Worm (Caenorhabditis elegans): Measurements from ENCODE around the gene C24H10.4.
A peak's percentile ranks its signal among the peaks of the same experiment; 100 is the strongest.

The C24H10.4 gene

ce11 chrX:5067796-5068195, 8.7 kb upstream of the C24H10.4 start, which contains the start of gene clc-7:
TSS of gene clc-7 (plus strand) at chrX:5068096.
- TF ChIP-seq F57C9.4 (tag; optimal IDR thresholded peaks at IDR 0.05), result no peak
- TF ChIP-seq ccch-3 (GFP tag; optimal IDR thresholded peaks at IDR 0.05), result no peak
- TF ChIP-seq dpl-1 (GFP tag; optimal IDR thresholded peaks at IDR 0.05), result no peak
- no peak for TF ChIP-seq him-1 (tag; optimal IDR thresholded peaks at IDR 0.05)
- TF ChIP-seq C06A6.2 (GFP tag; conservative IDR thresholded peaks at IDR 0.05), result no peak
- no peak for TF ChIP-seq B0261.1 (tag; optimal IDR thresholded peaks at IDR 0.05)
- no peak for TF ChIP-seq unc-130 (GFP tag; optimal IDR thresholded peaks at IDR 0.05)
- TF ChIP-seq pha-4 (tag; optimal IDR thresholded peaks at IDR 0.05), result no peak
- TF ChIP-seq hsf-1 (GFP tag; IDR thresholded peaks at IDR 0.05), result no peak
- no peak for TF ChIP-seq tbx-9 (tag; optimal IDR thresholded peaks at IDR 0.05; ENCODE audit: borderline replicate concordance)
- TF ChIP-seq chd-7 (tag; optimal IDR thresholded peaks at IDR 0.05), result no peak
- TF ChIP-seq pbrm-1 (GFP tag; IDR thresholded peaks at IDR 0.05), result no peak
- no peak for TF ChIP-seq lir-1 (GFP tag; conservative IDR thresholded peaks at IDR 0.05)
- no peak for TF ChIP-seq snpc-1.1 (tag; optimal IDR thresholded peaks at IDR 0.05; ENCODE audit: insufficient read depth)
- no peak for TF ChIP-seq cebp-2 (GFP tag; IDR thresholded peaks at IDR 0.05)
- no peak for TF ChIP-seq rcor-1 (GFP tag; IDR thresholded peaks at IDR 0.05)
- no peak for TF ChIP-seq ztf-6 (GFP tag; IDR thresholded peaks at IDR 0.05)
- no peak for TF ChIP-seq nfyb-1 (GFP tag; IDR thresholded peaks at IDR 0.05)
- TF ChIP-seq ztf-22 (GFP tag; optimal IDR thresholded peaks at IDR 0.05), result no peak
- TF ChIP-seq dox-1 (GFP tag; IDR thresholded peaks at IDR 0.05), result no peak

- TF ChIP-seq snpc-4 (GFP tag; optimal IDR thresholded peaks at IDR 0.05) (no peak), snpc-4 (tag; optimal IDR thresholded peaks at IDR 0.05) (no peak), let-526 (GFP tag; IDR thresholded peaks at IDR 0.05) (no peak), ztf-28 (GFP tag; IDR thresholded peaks at IDR 0.05) (no peak), ekl-4 (GFP tag; IDR thresholded peaks at IDR 0.05) (no peak), aptf-3 (GFP tag; IDR thresholded peaks at IDR 0.05) (no peak)
Measured at ce11 chrX:5066570-5066969, 7.5 kb upstream of the C24H10.4 start.

ce11 chrX:5063750-5064652, 4.9 kb upstream of the C24H10.4 start, which contains the start of gene C24H10.2:
TSS of gene C24H10.2 (plus strand) at chrX:5064602.
- TF ChIP-seq nhr-80 (tag; optimal IDR thresholded peaks at IDR 0.05) (peak; percentile 75), dpl-1 (GFP tag; optimal IDR thresholded peaks at IDR 0.05) (no peak), dox-1 (GFP tag; IDR thresholded peaks at IDR 0.05) (peak; percentile 79), lir-1 (GFP tag; conservative IDR thresholded peaks at IDR 0.05) (peak; percentile 86), cebp-1 (GFP tag; IDR thresholded peaks at IDR 0.05) (no peak), cebp-1 (tag; optimal IDR thresholded peaks at IDR 0.05) (peak; percentile 76), madf-10 (tag; optimal IDR thresholded peaks at IDR 0.05) (peak; percentile 13), mxl-1 (tag; optimal IDR thresholded peaks at IDR 0.05) (no peak), zfh-2 (GFP tag; conservative IDR thresholded peaks at IDR 0.05) (peak; percentile 91), K12H6.12 (tag; optimal IDR thresholded peaks at IDR 0.05) (peak; percentile 71), lin-40 (tag; optimal IDR thresholded peaks at IDR 0.05) (peak; percentile 37), die-1 (tag; optimal IDR thresholded peaks at IDR 0.05) (no peak), nfyb-1 (GFP tag; IDR thresholded peaks at IDR 0.05) (0 out of 2 replicates have a peak, but pooled peaks have one; percentile 19), gei-17 (GFP tag; optimal IDR thresholded peaks at IDR 0.05) (peak; percentile 17), Y53F4B.3 (GFP tag; IDR thresholded peaks at IDR 0.05) (no peak), K11D2.4 (GFP tag; IDR thresholded peaks at IDR 0.05) (peak; percentile 57), efl-1 (GFP tag; optimal IDR thresholded peaks at IDR 0.05) (peak; percentile 8), F37B4.10 (GFP tag; IDR thresholded peaks at IDR 0.05) (no peak), egl-18 (GFP tag; IDR thresholded peaks at IDR 0.05) (no peak), Y79H2A.3 (GFP tag; conservative IDR thresholded peaks at IDR 0.05) (no peak), F23B12.7 (tag; optimal IDR thresholded peaks at IDR 0.05; ENCODE audit: insufficient read depth) (peak; percentile 32), zim-3 (tag; optimal IDR thresholded peaks at IDR 0.05) (no peak), mcd-1 (GFP tag; IDR thresholded peaks at IDR 0.05) (0 out of 2 replicates have a peak, but pooled peaks have one; percentile 18)

Measured in whole organism, young adult.